Fruit fly (Drosophila melanogaster) whole organism, pupa: ENCODE measurements around the gene CG33640.

ENCODE experiments used
- CG10348 ChIP-seq: fragments of 200-800 bp; sonication (Bioruptor generic); IDR thresholded peaks from 2 replicates; pipeline ENCODE4 v1.3.6; 2022; ENCODE audit warnings: missing biosample characterization, missing genetic modification characterization
- CG12605 ChIP-seq: fragments of 200-800 bp; sonication (Bioruptor generic); IDR thresholded peaks from 2 replicates; pipeline ENCODE4 v1.3.6; 2022; ENCODE audit warnings: missing biosample characterization, missing genetic modification characterization
- CG13204 ChIP-seq: fragments of 200-800 bp; sonication (Bioruptor generic); optimal IDR thresholded peaks from 2 replicates; lab custom pipeline; 2018; ENCODE audit warnings: missing biosample characterization, mild to moderate bottlenecking, missing genetic modification characterization, moderate library complexity
- CG14655 ChIP-seq: fragments of 200-800 bp; sonication (Bioruptor generic); optimal IDR thresholded peaks from 3 replicates; lab custom pipeline; 2017; ENCODE audit warnings: mild to moderate bottlenecking, missing biosample characterization, missing genetic modification reagents, missing genetic modification characterization
- CG15710 ChIP-seq: fragments of 200-800 bp; sonication (Bioruptor generic); optimal IDR thresholded peaks from 2 replicates; lab custom pipeline; 2018; ENCODE audit warnings: missing biosample characterization, mild to moderate bottlenecking, missing genetic modification characterization, moderate library complexity
- CG17806 ChIP-seq: fragments of 200-800 bp; sonication (Bioruptor generic); optimal IDR thresholded peaks from 2 replicates; lab custom pipeline; 2018; ENCODE audit warnings: missing biosample characterization, mild to moderate bottlenecking, missing genetic modification characterization, moderate library complexity
- CG32121 ChIP-seq: fragments of 200-800 bp; sonication (Bioruptor generic); IDR thresholded peaks from 2 replicates; pipeline ENCODE4 v1.3.6; 2022; ENCODE audit warnings: missing biosample characterization, missing genetic modification characterization
- CG34367 ChIP-seq: fragments of 200-800 bp; sonication (Bioruptor generic); optimal IDR thresholded peaks from 2 replicates; lab custom pipeline; 2018; ENCODE audit warnings: missing biosample characterization, mild to moderate bottlenecking, missing genetic modification characterization
- CG4496 ChIP-seq: fragments of 200-800 bp; sonication (Bioruptor generic); IDR thresholded peaks from 3 replicates; pipeline ENCODE4 v1.3.6; 2022; ENCODE audit warnings: missing biosample characterization, missing genetic modification characterization
- CG8159 ChIP-seq: fragments of 200-800 bp; sonication (Bioruptor generic); optimal IDR thresholded peaks from 3 replicates; lab custom pipeline; 2018; ENCODE audit warnings: missing biosample characterization, mild to moderate bottlenecking, missing genetic modification characterization, moderate library complexity
- CG8301 ChIP-seq: fragments of 200-800 bp; sonication (Bioruptor generic); optimal IDR thresholded peaks from 2 replicates; lab custom pipeline; 2018; ENCODE audit warnings: missing biosample characterization, mild to moderate bottlenecking, missing genetic modification characterization
- CG9948 ChIP-seq: fragments of 200-800 bp; sonication (Bioruptor generic); optimal IDR thresholded peaks from 2 replicates; lab custom pipeline; 2018; ENCODE audit warnings: missing biosample characterization, mild to moderate bottlenecking, missing genetic modification characterization, moderate library complexity
- D1 ChIP-seq: fragments of 200-800 bp; sonication (Bioruptor generic); optimal IDR thresholded peaks from 2 replicates; lab custom pipeline; 2018; ENCODE audit warnings: missing biosample characterization, mild to moderate bottlenecking, missing genetic modification characterization, moderate library complexity
- EcR ChIP-seq: fragments of 200-800 bp; sonication (Bioruptor generic); optimal IDR thresholded peaks from 3 replicates; lab custom pipeline; 2019; ENCODE audit warnings: missing biosample characterization, missing genetic modification characterization, mild to moderate bottlenecking, moderate library complexity, missing genetic modification reagents
- Ets98B ChIP-seq: fragments of 200-800 bp; sonication (Bioruptor generic); IDR thresholded peaks from 2 replicates; pipeline ENCODE4 v1.3.6; 2022; ENCODE audit warnings: missing biosample characterization, missing genetic modification characterization
- Pif1A ChIP-seq: fragments of 200-800 bp; sonication (Bioruptor generic); optimal IDR thresholded peaks from 3 replicates; lab custom pipeline; 2016; ENCODE audit warnings: missing biosample characterization, missing genetic modification characterization
- Pif1B ChIP-seq: fragments of 200-800 bp; sonication (Bioruptor generic); optimal IDR thresholded peaks from 3 replicates; lab custom pipeline; 2016; ENCODE audit warnings: missing biosample characterization, missing genetic modification characterization
- Snoo ChIP-seq: fragments of 200-800 bp; sonication (Bioruptor generic); optimal IDR thresholded peaks from 3 replicates; lab custom pipeline; 2017; ENCODE audit warnings: missing biosample characterization, mild to moderate bottlenecking, missing genetic modification characterization, inconsistent platforms
- fd96Ca ChIP-seq: fragments of 200-800 bp; sonication (Bioruptor generic); IDR thresholded peaks from 3 replicates; pipeline ENCODE4 v1.3.6; 2022; ENCODE audit warnings: missing biosample characterization, missing genetic modification characterization
- gl ChIP-seq: fragments of 200-800 bp; sonication (Bioruptor generic); optimal IDR thresholded peaks from 2 replicates; lab custom pipeline; 2018; ENCODE audit warnings: missing biosample characterization, mild to moderate bottlenecking, missing genetic modification characterization
- rn ChIP-seq: fragments of 200-800 bp; sonication (Bioruptor generic); IDR thresholded peaks from 2 replicates; pipeline ENCODE4 v1.3.6; 2022; ENCODE audit warnings: missing biosample characterization, missing genetic modification characterization

Gene CG33640

dm6 chr2L:13510870-13511867, 16.5 kb upstream of the CG33640 start:
- TF ChIP-seq CG4496 (GFP tag; lab: Robert Waterston, UW) = 0 out of 3 replicates have a peak, but pooled peaks have one; percentile 23
- no peak for TF ChIP-seq Ets98B (GFP tag; lab: Robert Waterston, UW)

dm6 chr2L:13512182-13513032, 15.2 kb upstream of the CG33640 start:
- TF ChIP-seq EcR (no peak), CG14655 (peak; percentile 27), Snoo (tag; lab: Kevin White, UChicago) (no peak), Pif1B (GFP tag; lab: Kevin White, UChicago) (peak; percentile 1), CG10348 (no peak), gl (no peak), CG12605 (GFP tag; lab: Robert Waterston, UW) (peak; percentile 48; the same call in 1 of the 2 replicates), rn (GFP tag; lab: Robert Waterston, UW) (no peak), D1 (peak; percentile 14), CG8159 (tag; lab: Kevin White, UChicago) (peak; percentile 24), CG32121 (GFP tag; lab: Robert Waterston, UW) (peak; percentile 39; the same call in 1 of the 2 replicates), CG34367 (tag; lab: Kevin White, UChicago) (peak; percentile 8), Ets98B (GFP tag; lab: Robert Waterston, UW) (peak; percentile 55), CG8301 (tag; lab: Kevin White, UChicago) (no peak), CG17806 (tag; lab: Kevin White, UChicago) (no peak), CG9948 (tag; lab: Kevin White, UChicago) (no peak), fd96Ca (GFP tag; lab: Robert Waterston, UW) (peak; percentile 8; the same call in 1 of the 3 replicates), CG13204 (GFP tag; lab: Kevin White, UChicago) (no peak), CG15710 (tag; lab: Kevin White, UChicago) (peak; percentile 25), CG4496 (GFP tag; lab: Robert Waterston, UW) (peak; percentile 63), Pif1A (GFP tag; lab: Kevin White, UChicago) (peak; percentile 20)
- TF ChIP-seq, all 21 proteins: peak for 12

- peak; percentile 97 for TF ChIP-seq CG13204 (GFP tag; lab: Kevin White, UChicago)
- no peak for TF ChIP-seq CG12605 (GFP tag; lab: Robert Waterston, UW)
Measured at dm6 chr2L:13513033-13513330, 14.7 kb upstream of the CG33640 start.

dm6 chr2L:13513331-13514261, 14.0 kb upstream of the CG33640 start:
- TF ChIP-seq Pif1A (GFP tag; lab: Kevin White, UChicago) (peak; percentile 19), CG10348 (no peak), CG34367 (tag; lab: Kevin White, UChicago) (no peak), CG4496 (GFP tag; lab: Robert Waterston, UW) (peak; percentile 62), CG14655 (peak; percentile 70), Ets98B (GFP tag; lab: Robert Waterston, UW) (peak; percentile 79), CG32121 (GFP tag; lab: Robert Waterston, UW) (no peak; the same call in 1 of the 2 replicates), CG17806 (tag; lab: Kevin White, UChicago) (peak; percentile 29), CG9948 (tag; lab: Kevin White, UChicago) (peak; percentile 15), D1 (peak; percentile 25), CG8159 (tag; lab: Kevin White, UChicago) (peak; percentile 51), CG13204 (GFP tag; lab: Kevin White, UChicago) (peak; percentile 85), gl (peak; percentile 20), CG8301 (tag; lab: Kevin White, UChicago) (peak; percentile 42), fd96Ca (GFP tag; lab: Robert Waterston, UW) (peak; percentile 68; the same call in 2 of the 3 replicates), CG12605 (GFP tag; lab: Robert Waterston, UW) (peak; percentile 77), EcR (no peak), Snoo (tag; lab: Kevin White, UChicago) (no peak), CG15710 (tag; lab: Kevin White, UChicago) (peak; percentile 37), Pif1B (GFP tag; lab: Kevin White, UChicago) (peak; percentile 50), rn (GFP tag; lab: Robert Waterston, UW) (no peak)
